Fruit fly (Drosophila melanogaster) whole organism, embryonic: ENCODE data around the gene Gr64b.

ENCODE experiments used
- Atf-2 ChIP-seq: fragments of 200-800 bp; sonication (Bioruptor generic); optimal IDR thresholded peaks from 2 replicates; lab custom pipeline; 2016; ENCODE audit warnings: missing biosample characterization, missing genetic modification characterization
- CG10565 ChIP-seq: fragments of 200-800 bp; sonication (Bioruptor generic); optimal IDR thresholded peaks from 3 replicates; lab custom pipeline; 2016; ENCODE audit warnings: missing biosample characterization, mild to moderate bottlenecking, missing genetic modification characterization
- CG11085 ChIP-seq: fragments of 200-800 bp; sonication (Bioruptor generic); IDR thresholded peaks from 2 replicates; pipeline ENCODE4 v1.3.6; 2022; ENCODE audit warnings: missing biosample characterization, missing genetic modification characterization
- CG11695 ChIP-seq: fragments of 200-800 bp; sonication (Bioruptor generic); IDR thresholded peaks from 3 replicates; pipeline ENCODE4 v1.3.6; 2022; ENCODE audit warnings: missing biosample characterization, missing genetic modification characterization
- CG13894 ChIP-seq: fragments of 200-800 bp; sonication (Bioruptor generic); optimal IDR thresholded peaks from 3 replicates; lab custom pipeline; 2018; ENCODE audit warnings: missing biosample characterization, mild to moderate bottlenecking, missing genetic modification characterization, moderate library complexity
- CG15514 ChIP-seq: fragments of 200-800 bp; sonication (Bioruptor generic); optimal IDR thresholded peaks from 3 replicates; lab custom pipeline; 2017; ENCODE audit warnings: missing biosample characterization, missing genetic modification characterization, mild to moderate bottlenecking, moderate library complexity, missing genetic modification reagents
- CG16815 ChIP-seq: fragments of 200-800 bp; sonication (Bioruptor generic); optimal IDR thresholded peaks from 3 replicates; lab custom pipeline; 2017; ENCODE audit warnings: missing biosample characterization, mild to moderate bottlenecking, missing genetic modification characterization
- CG17385 ChIP-seq: fragments of 200-800 bp; sonication (Bioruptor generic); optimal IDR thresholded peaks from 3 replicates; lab custom pipeline; 2018; ENCODE audit warnings: missing biosample characterization, mild to moderate bottlenecking, missing genetic modification characterization
- CG17612 ChIP-seq: fragments of 200-800 bp; sonication (Bioruptor generic); IDR thresholded peaks from 2 replicates; pipeline ENCODE4 v1.3.6; 2022; ENCODE audit warnings: missing biosample characterization, missing genetic modification characterization
- CG2116 ChIP-seq: fragments of 200-800 bp; sonication (Bioruptor generic); optimal IDR thresholded peaks from 3 replicates; lab custom pipeline; 2018; ENCODE audit warnings: missing biosample characterization, mild to moderate bottlenecking, missing genetic modification characterization
- CG2712 ChIP-seq: fragments of 200-800 bp; optimal IDR thresholded peaks from 3 replicates; lab custom pipeline; 2019; ENCODE audit warnings: missing biosample characterization, mild to moderate bottlenecking, missing genetic modification characterization, moderate library complexity
- CG30020 ChIP-seq: fragments of 200-800 bp; optimal IDR thresholded peaks from 2 replicates; lab custom pipeline; 2019; ENCODE audit warnings: missing biosample characterization, mild to moderate bottlenecking, missing genetic modification characterization, moderate library complexity
- CG6654 ChIP-seq: fragments of 200-800 bp; sonication (Bioruptor generic); optimal IDR thresholded peaks from 2 replicates; lab custom pipeline; 2017; ENCODE audit warnings: missing biosample characterization, mild to moderate bottlenecking, missing genetic modification characterization
- CG6765 ChIP-seq: fragments of 200-800 bp; sonication (Bioruptor generic); optimal IDR thresholded peaks from 3 replicates; lab custom pipeline; 2017; ENCODE audit warnings: missing biosample characterization, mild to moderate bottlenecking, missing genetic modification characterization
- CG7987 ChIP-seq: fragments of 200-800 bp; sonication (Bioruptor generic); optimal IDR thresholded peaks from 2 replicates; lab custom pipeline; 2018; ENCODE audit warnings: missing biosample characterization, mild to moderate bottlenecking, missing genetic modification characterization, moderate library complexity
- CG8089 ChIP-seq: fragments of 200-800 bp; sonication (Bioruptor generic); optimal IDR thresholded peaks from 3 replicates; lab custom pipeline; 2016; ENCODE audit warnings: missing biosample characterization, missing genetic modification characterization
- CG8765 ChIP-seq: fragments of 200-800 bp; sonication (Bioruptor generic); IDR thresholded peaks from 2 replicates; pipeline ENCODE4 v1.3.6; 2022; ENCODE audit warnings: missing biosample characterization, missing genetic modification characterization
- CG8944 ChIP-seq: fragments of 200-800 bp; sonication (Bioruptor generic); optimal IDR thresholded peaks from 3 replicates; lab custom pipeline; 2016; ENCODE audit warnings: missing biosample characterization, missing genetic modification characterization
- CG9817 ChIP-seq: fragments of 200-800 bp; sonication (Bioruptor generic); optimal IDR thresholded peaks from 2 replicates; lab custom pipeline; 2018; ENCODE audit warnings: missing biosample characterization, mild to moderate bottlenecking, missing genetic modification characterization, moderate library complexity
- D ChIP-seq, 2 experiments: fragments of 200-800 bp in 1 of 2; fragments of >200 bp in 1 of 2; sonication (Bioruptor generic) in 1 of 2; optimal IDR thresholded peaks; 2 replicates in 1 of 2; 3 replicates in 1 of 2; lab custom pipeline; 2017; ENCODE audit warnings: mild to moderate bottlenecking in 1 of 2, missing biosample characterization in 1 of 2, missing genetic modification characterization in 1 of 2, missing genetic modification reagents in 1 of 2
- Ets97D ChIP-seq: fragments of 200-800 bp; sonication (Bioruptor generic); optimal IDR thresholded peaks from 3 replicates; lab custom pipeline; 2016; ENCODE audit warnings: missing biosample characterization, missing genetic modification characterization
- Fer2 ChIP-seq: fragments of 200-800 bp; sonication (Bioruptor generic); optimal IDR thresholded peaks from 2 replicates; lab custom pipeline; 2018; ENCODE audit warnings: missing biosample characterization, mild to moderate bottlenecking, missing genetic modification characterization, moderate library complexity
- HLH4C ChIP-seq: fragments of 200-800 bp; sonication (Bioruptor generic); IDR thresholded peaks from 3 replicates; pipeline ENCODE4 v1.3.6; 2022; ENCODE audit warnings: missing biosample characterization, missing genetic modification characterization; ENCODE audit not compliant: partially characterized antibody
- Hand ChIP-seq: fragments of 200-800 bp; sonication (Bioruptor generic); optimal IDR thresholded peaks from 2 replicates; lab custom pipeline; 2017; ENCODE audit warnings: mild to moderate bottlenecking, missing biosample characterization, missing genetic modification reagents, missing genetic modification characterization
- HmgD ChIP-seq: fragments of 200-800 bp; sonication (Bioruptor generic); optimal IDR thresholded peaks from 3 replicates; lab custom pipeline; 2016; ENCODE audit warnings: missing biosample characterization, missing genetic modification characterization
- MTF-1 ChIP-seq: fragments of 200-800 bp; sonication (Bioruptor generic); optimal IDR thresholded peaks from 2 replicates; lab custom pipeline; 2018; ENCODE audit warnings: missing biosample characterization, mild to moderate bottlenecking, missing genetic modification characterization, borderline replicate concordance
- NfI ChIP-seq: fragments of 200-800 bp; sonication (Bioruptor generic); optimal IDR thresholded peaks from 3 replicates; lab custom pipeline; 2018; ENCODE audit warnings: missing biosample characterization, mild to moderate bottlenecking, missing genetic modification characterization, moderate library complexity
- Optix ChIP-seq: fragments of 200-800 bp; sonication (Bioruptor generic); IDR thresholded peaks from 3 replicates; pipeline ENCODE4 v1.3.6; 2022; ENCODE audit warnings: missing biosample characterization, missing genetic modification characterization
- Ravus ChIP-seq: fragments of 200-800 bp; sonication (Bioruptor generic); IDR thresholded peaks from 2 replicates; pipeline ENCODE4 v1.3.6; 2022; ENCODE audit warnings: missing biosample characterization, missing genetic modification characterization
- Six4 ChIP-seq: fragments of 200-800 bp; sonication (Bioruptor generic); optimal IDR thresholded peaks from 2 replicates; lab custom pipeline; 2016; ENCODE audit warnings: missing biosample characterization, missing genetic modification characterization
- TFAM ChIP-seq: fragments of 200-800 bp; sonication (Bioruptor generic); optimal IDR thresholded peaks from 2 replicates; lab custom pipeline; 2017; ENCODE audit warnings: missing biosample characterization, missing genetic modification characterization, inconsistent platforms
- Vsx1 ChIP-seq: fragments of 200-800 bp; sonication (Bioruptor generic); optimal IDR thresholded peaks from 2 replicates; lab custom pipeline; 2017; ENCODE audit warnings: missing biosample characterization, mild to moderate bottlenecking, missing genetic modification characterization, missing genetic modification reagents
- Xrp1 ChIP-seq: fragments of 200-800 bp; sonication (Bioruptor generic); IDR thresholded peaks from 2 replicates; pipeline ENCODE4 v1.3.6; 2022; ENCODE audit warnings: missing biosample characterization, missing genetic modification characterization
- YL-1 ChIP-seq: fragments of 200-800 bp; sonication (Bioruptor generic); optimal IDR thresholded peaks from 3 replicates; lab custom pipeline; 2017; ENCODE audit warnings: missing biosample characterization, mild to moderate bottlenecking, missing genetic modification characterization
- ap ChIP-seq: fragments of 200-800 bp; sonication (Bioruptor generic); IDR thresholded peaks from 2 replicates; pipeline ENCODE4 v1.3.6; 2022; ENCODE audit warnings: missing biosample characterization, missing genetic modification characterization
- bab2 ChIP-seq: fragments of 200-800 bp; sonication (Bioruptor generic); optimal IDR thresholded peaks from 2 replicates; lab custom pipeline; 2016; ENCODE audit warnings: missing biosample characterization, missing genetic modification characterization
- bowl ChIP-seq: fragments of 200-800 bp; sonication (Bioruptor generic); IDR thresholded peaks from 2 replicates; pipeline ENCODE4 v1.3.6; 2022; ENCODE audit warnings: missing biosample characterization, missing genetic modification characterization
- fu2 ChIP-seq: fragments of 200-800 bp; sonication (Bioruptor generic); optimal IDR thresholded peaks from 2 replicates; lab custom pipeline; 2016; ENCODE audit warnings: missing biosample characterization, missing genetic modification characterization
- jing ChIP-seq: fragments of 200-800 bp; sonication (Bioruptor generic); optimal IDR thresholded peaks from 2 replicates; lab custom pipeline; 2018; ENCODE audit warnings: missing biosample characterization, mild to moderate bottlenecking, missing genetic modification characterization
- kni ChIP-seq: fragments of 200-800 bp; sonication (Bioruptor generic); optimal IDR thresholded peaks from 3 replicates; lab custom pipeline; 2017; ENCODE audit warnings: mild to moderate bottlenecking, missing biosample characterization, missing genetic modification reagents, missing genetic modification characterization
- lilli ChIP-seq: fragments of 200-800 bp; sonication (Bioruptor generic); optimal IDR thresholded peaks from 3 replicates; lab custom pipeline; 2016; ENCODE audit warnings: missing biosample characterization, missing genetic modification characterization
- peb ChIP-seq: fragments of 200-800 bp; sonication (Bioruptor generic); IDR thresholded peaks from 2 replicates; pipeline ENCODE4 v1.3.6; 2022; ENCODE audit warnings: missing biosample characterization, missing genetic modification characterization
- pnt ChIP-seq: fragments of 200-800 bp; sonication (Bioruptor generic); optimal IDR thresholded peaks from 3 replicates; lab custom pipeline; 2016; ENCODE audit warnings: missing biosample characterization, missing genetic modification characterization
- prd ChIP-seq, 3 experiments: fragments of >200 bp in 2 of 3; fragments of 200-800 bp in 1 of 3; sonication (Bioruptor generic) in 1 of 3; optimal IDR thresholded peaks in 2 of 3; IDR thresholded peaks in 1 of 3; 2 replicates in 2 of 3; 3 replicates in 1 of 3; pipeline versions ENCODE4 v1.3.6 to Lab custom; 2017 to 2022; ENCODE audit warnings: missing biosample characterization in 1 of 3, missing genetic modification characterization in 1 of 3
- ranshi ChIP-seq: fragments of 200-800 bp; sonication (Bioruptor generic); IDR thresholded peaks from 2 replicates; pipeline ENCODE4 v1.3.6; 2022; ENCODE audit warnings: missing biosample characterization, missing genetic modification characterization
- tap ChIP-seq: fragments of 200-800 bp; optimal IDR thresholded peaks from 3 replicates; lab custom pipeline; 2019; ENCODE audit warnings: missing biosample characterization, mild to moderate bottlenecking, missing genetic modification characterization, moderate library complexity
- tgo ChIP-seq: fragments of 200-800 bp; sonication (Bioruptor generic); IDR thresholded peaks from 3 replicates; pipeline ENCODE4 v1.3.6; 2022; ENCODE audit warnings: missing biosample characterization, missing genetic modification characterization
- trem ChIP-seq: fragments of 200-800 bp; optimal IDR thresholded peaks from 3 replicates; lab custom pipeline; 2019; ENCODE audit warnings: missing biosample characterization, mild to moderate bottlenecking, missing genetic modification characterization, moderate library complexity
- usp ChIP-seq: fragments of >200 bp; optimal IDR thresholded peaks from 2 replicates; lab custom pipeline; 2017; ENCODE audit warnings: missing biosample characterization, missing genetic modification characterization
- vnd ChIP-seq: fragments of 200-800 bp; sonication (Bioruptor generic); IDR thresholded peaks from 3 replicates; pipeline ENCODE4 v1.3.6; 2022; ENCODE audit warnings: missing biosample characterization, missing genetic modification characterization; ENCODE audit not compliant: partially characterized antibody

The Gr64b gene

dm6 chr3L:4016754-4017153 is 11.7 kb upstream of the Gr64b start (continued):
- no peak for TF ChIP-seq CG11085
- TF ChIP-seq tgo = peak; percentile 59
- TF ChIP-seq Vsx1 = no peak
- no peak for TF ChIP-seq CG30020 (tag; lab: Kevin White, UChicago)
- peak; percentile 61 for TF ChIP-seq CG8944 (GFP tag; lab: Kevin White, UChicago)
- no peak for TF ChIP-seq vnd (GFP tag; lab: Robert Waterston, UW)
- peak; percentile 44 for TF ChIP-seq NfI (GFP tag; lab: Kevin White, UChicago)
- TF ChIP-seq MTF-1 (GFP tag; lab: Kevin White, UChicago) = peak; percentile 63
- no peak for TF ChIP-seq CG15514 (GFP tag; lab: Kevin White, UChicago)
- TF ChIP-seq prd (optimal IDR thresholded peaks at IDR 0.05; lab: Kevin White, UChicago) = no peak
- TF ChIP-seq prd (GFP tag; IDR thresholded peaks at IDR 0.05; lab: Robert Waterston, UW) = peak; percentile 92
- no peak for TF ChIP-seq bowl (GFP tag; lab: Robert Waterston, UW)
- TF ChIP-seq fu2 (GFP tag; lab: Kevin White, UChicago) = no peak
- TF ChIP-seq HLH4C (GFP tag; lab: Robert Waterston, UW) = no peak
- TF ChIP-seq CG6654 (GFP tag; lab: Kevin White, UChicago) = peak; percentile 39
- TF ChIP-seq CG10565 = no peak
- TF ChIP-seq kni (GFP tag; lab: Kevin White, UChicago) = no peak
- peak; percentile 28 for TF ChIP-seq CG9817 (tag; lab: Kevin White, UChicago)
- TF ChIP-seq CG8089 (GFP tag; lab: Kevin White, UChicago) = peak; percentile 58
- no peak for TF ChIP-seq D (optimal IDR thresholded peaks at IDR 0.05; lab: Kevin White, UChicago)
- TF ChIP-seq D (GFP tag; optimal IDR thresholded peaks at IDR 0.05; lab: Kevin White, UChicago) = peak; percentile 70
- peak; percentile 83 for TF ChIP-seq CG2712 (tag; lab: Kevin White, UChicago)
- TF ChIP-seq TFAM = no peak
- TF ChIP-seq Hand (GFP tag; lab: Kevin White, UChicago) = no peak
- no peak for TF ChIP-seq CG17612 (GFP tag; lab: Robert Waterston, UW)
- TF ChIP-seq jing (GFP tag; lab: Kevin White, UChicago) = peak; percentile 76
- TF ChIP-seq Ets97D = peak; percentile 4
- TF ChIP-seq CG2116 (GFP tag; lab: Kevin White, UChicago) = no peak
- TF ChIP-seq trem = peak; percentile 60
- peak; percentile 81 for TF ChIP-seq CG16815
- peak; percentile 56; the same call in 2 of the 3 replicates for TF ChIP-seq CG11695 (GFP tag; lab: Robert Waterston, UW)
- TF ChIP-seq ap = peak; percentile 47; the same call in 1 of the 2 replicates
- TF ChIP-seq Xrp1 = peak; percentile 86
- peak; percentile 63 for TF ChIP-seq Six4 (GFP tag; lab: Kevin White, UChicago)
- TF ChIP-seq CG13894 (tag; lab: Kevin White, UChicago) = no peak
- TF ChIP-seq HmgD = no peak
- peak; percentile 32 for TF ChIP-seq Atf-2
- TF ChIP-seq ranshi (GFP tag; lab: Robert Waterston, UW) = peak; percentile 78; the same call in 1 of the 2 replicates
- no peak for TF ChIP-seq usp (GFP tag; lab: Kevin White, UChicago)
- no peak for TF ChIP-seq CG7987 (GFP tag; lab: Kevin White, UChicago)
- TF ChIP-seq CG17385 (GFP tag; lab: Kevin White, UChicago) = peak; percentile 51
- TF ChIP-seq CG8765 = peak; percentile 75; the same call in 1 of the 2 replicates
- peak; percentile 51 for TF ChIP-seq lilli (GFP tag; lab: Kevin White, UChicago)
- peak; percentile 57 for TF ChIP-seq peb (GFP tag; lab: Robert Waterston, UW)
- peak; percentile 54 for TF ChIP-seq bab2 (GFP tag; lab: Kevin White, UChicago)
- TF ChIP-seq Optix (GFP tag; lab: Robert Waterston, UW) = peak; percentile 81; the same call in 2 of the 3 replicates
- TF ChIP-seq pnt (GFP tag; lab: Kevin White, UChicago) = peak; percentile 76
- no peak for TF ChIP-seq YL-1 (GFP tag; lab: Kevin White, UChicago)
- TF ChIP-seq Ravus = no peak
- TF ChIP-seq CG6765 = no peak
- no peak for TF ChIP-seq Fer2 (tag; lab: Kevin White, UChicago)
- TF ChIP-seq tap = peak; percentile 18
